Worm (Caenorhabditis elegans) whole organism, midembryonic: ENCODE results near the gene C32B5.7.
"Not testable (repeated sequence)": the region's sequence is repeated elsewhere in the genome, so short reads cannot be mapped to it uniquely, and the experiment has no call there.

ENCODE experiments used
- ref-1 ChIP-seq: fragments of 200-800 bp; sonication (Bioruptor generic); conservative IDR thresholded peaks from 2 replicates; pipeline ENCODE4 v1.3.6; 2022; ENCODE audit warnings: missing genetic modification reagents, missing genetic modification characterization, missing compliant biosample characterization
- tab-1 ChIP-seq: fragments of 200-800 bp; sonication (Bioruptor generic); IDR thresholded peaks from 2 replicates; pipeline ENCODE4 v1.3.6; 2022; ENCODE audit warnings: missing genetic modification characterization, missing compliant biosample characterization
- ztf-29 ChIP-seq: fragments of 200-800 bp; sonication (Bioruptor generic); IDR thresholded peaks from 2 replicates; pipeline ENCODE4 v1.3.6; 2022; ENCODE audit warnings: missing genetic modification reagents, missing genetic modification characterization, missing compliant biosample characterization

DNA sequence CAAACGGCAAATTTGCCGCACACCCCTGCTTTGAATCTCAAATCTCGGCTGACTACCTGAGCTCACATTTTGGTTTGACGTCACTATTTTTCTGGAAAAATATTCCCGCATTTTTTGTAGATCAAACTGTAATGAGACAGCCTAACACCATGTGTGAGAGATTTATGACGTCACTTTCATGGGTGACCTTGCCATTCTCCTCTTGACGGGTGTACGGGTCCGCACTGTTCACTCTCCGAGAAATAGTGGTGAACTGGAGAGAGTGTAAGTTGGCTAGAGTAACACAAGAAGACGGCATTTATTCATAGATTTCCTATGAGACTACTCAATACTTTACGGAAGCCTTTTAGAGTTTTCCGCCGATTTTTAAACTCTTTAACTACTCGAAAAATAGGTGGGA lies 25.4 kb downstream of the C32B5.7 start, which contains the start of gene fbxc-40:
- not testable (repeated sequence) for TF ChIP-seq tab-1 (GFP tag; lab: Robert Waterston, UW); ztf-29; ref-1 (GFP tag; lab: Robert Waterston, UW)
